Fruit fly (Drosophila melanogaster) whole organism, embryonic: Measurements from ENCODE around the gene KdelR.

Experiments used
- BtbVII ChIP-seq: fragments of 200-800 bp; sonication (Bioruptor generic); optimal IDR thresholded peaks from 3 replicates; lab custom pipeline; 2017; ENCODE audit warnings: missing biosample characterization, mild to moderate bottlenecking, missing genetic modification characterization
- CG10209 ChIP-seq: fragments of 200-800 bp; sonication (Bioruptor generic); optimal IDR thresholded peaks from 3 replicates; lab custom pipeline; 2017; ENCODE audit warnings: missing biosample characterization, mild to moderate bottlenecking, missing genetic modification characterization, missing genetic modification reagents
- CG10565 ChIP-seq: fragments of 200-800 bp; sonication (Bioruptor generic); optimal IDR thresholded peaks from 3 replicates; lab custom pipeline; 2016; ENCODE audit warnings: missing biosample characterization, mild to moderate bottlenecking, missing genetic modification characterization
- CG11093 ChIP-seq: fragments of 200-800 bp; sonication (Bioruptor generic); IDR thresholded peaks from 3 replicates; pipeline ENCODE4 v1.3.6; 2022; ENCODE audit warnings: missing biosample characterization, missing genetic modification characterization
- CG12104 ChIP-seq: fragments of 200-800 bp; sonication (Bioruptor generic); optimal IDR thresholded peaks from 3 replicates; lab custom pipeline; 2016; ENCODE audit warnings: missing biosample characterization, missing genetic modification characterization
- CG1233 ChIP-seq: fragments of 200-800 bp; sonication (Bioruptor generic); optimal IDR thresholded peaks from 4 replicates; lab custom pipeline; 2018; ENCODE audit warnings: missing biosample characterization, mild to moderate bottlenecking, missing genetic modification characterization
- CG14710 ChIP-seq: fragments of 200-800 bp; sonication (Bioruptor generic); optimal IDR thresholded peaks from 3 replicates; lab custom pipeline; 2019; ENCODE audit warnings: missing biosample characterization, mild to moderate bottlenecking, missing genetic modification characterization, moderate library complexity
- CG16813 ChIP-seq: fragments of 200-800 bp; sonication (Bioruptor generic); IDR thresholded peaks from 3 replicates; pipeline ENCODE4 v1.3.6; 2022; ENCODE audit warnings: missing biosample characterization, missing genetic modification characterization; ENCODE audit not compliant: partially characterized antibody
- CG17359 ChIP-seq: fragments of 200-800 bp; sonication (Bioruptor generic); optimal IDR thresholded peaks from 3 replicates; lab custom pipeline; 2018; ENCODE audit warnings: missing biosample characterization, mild to moderate bottlenecking, missing genetic modification characterization, moderate library complexity
- CG17361 ChIP-seq: fragments of 200-800 bp; sonication (Bioruptor generic); IDR thresholded peaks from 3 replicates; pipeline ENCODE4 v1.3.6; 2022; ENCODE audit warnings: missing biosample characterization, missing genetic modification characterization
- CG17802 ChIP-seq: fragments of 200-800 bp; sonication (Bioruptor generic); optimal IDR thresholded peaks from 2 replicates; lab custom pipeline; 2018; ENCODE audit warnings: missing biosample characterization, mild to moderate bottlenecking, missing genetic modification characterization, moderate library complexity
- CG2889 ChIP-seq: fragments of 200-800 bp; sonication (Bioruptor generic); IDR thresholded peaks from 3 replicates; pipeline ENCODE4 v1.3.6; 2022; ENCODE audit warnings: missing biosample characterization, missing genetic modification characterization
- CG30403 ChIP-seq: fragments of 200-800 bp; sonication (Bioruptor generic); optimal IDR thresholded peaks from 3 replicates; lab custom pipeline; 2016; ENCODE audit warnings: missing biosample characterization, missing genetic modification characterization
- CG31441 ChIP-seq: fragments of 200-800 bp; sonication (Bioruptor generic); IDR thresholded peaks from 2 replicates; pipeline ENCODE4 v1.3.6; 2022; ENCODE audit warnings: missing biosample characterization, missing genetic modification characterization
- CG3407 ChIP-seq: fragments of 200-800 bp; sonication (Bioruptor generic); optimal IDR thresholded peaks from 2 replicates; lab custom pipeline; 2018; ENCODE audit warnings: missing biosample characterization, mild to moderate bottlenecking, missing genetic modification characterization
- CG34224 ChIP-seq: fragments of 200-800 bp; sonication (Bioruptor generic); IDR thresholded peaks from 3 replicates; pipeline ENCODE4 v1.3.6; 2022; ENCODE audit warnings: missing biosample characterization, missing genetic modification characterization; ENCODE audit not compliant: partially characterized antibody
- CG4424 ChIP-seq: fragments of 200-800 bp; sonication (Bioruptor generic); optimal IDR thresholded peaks from 3 replicates; lab custom pipeline; 2016; ENCODE audit warnings: missing biosample characterization, missing genetic modification characterization
- CG6254 ChIP-seq: fragments of 200-800 bp; sonication (Bioruptor generic); optimal IDR thresholded peaks from 3 replicates; lab custom pipeline; 2017; ENCODE audit warnings: mild to moderate bottlenecking, missing biosample characterization, missing genetic modification reagents, missing genetic modification characterization
- CG7556 ChIP-seq: fragments of 200-800 bp; sonication (Bioruptor generic); optimal IDR thresholded peaks from 2 replicates; lab custom pipeline; 2017; ENCODE audit warnings: missing biosample characterization, mild to moderate bottlenecking, missing genetic modification characterization
- Eip74EF ChIP-seq, 2 experiments: fragments of 200-800 bp in 1 of 2; fragments of >200 bp in 1 of 2; sonication (Bioruptor generic) in 1 of 2; optimal IDR thresholded peaks; 2 replicates each; lab custom pipeline; 2017 to 2019; ENCODE audit warnings: missing biosample characterization in 2 of 2, missing genetic modification characterization in 2 of 2, mild to moderate bottlenecking in 1 of 2, moderate library complexity in 1 of 2
- HHEX ChIP-seq: fragments of 200-800 bp; sonication (Bioruptor generic); optimal IDR thresholded peaks from 3 replicates; lab custom pipeline; 2017; ENCODE audit warnings: missing biosample characterization, mild to moderate bottlenecking, missing genetic modification characterization, missing genetic modification reagents
- HLH4C ChIP-seq: fragments of 200-800 bp; sonication (Bioruptor generic); IDR thresholded peaks from 3 replicates; pipeline ENCODE4 v1.3.6; 2022; ENCODE audit warnings: missing biosample characterization, missing genetic modification characterization; ENCODE audit not compliant: partially characterized antibody
- Med ChIP-seq: fragments of 200-800 bp; sonication (Bioruptor generic); peaks from one replicate; lab custom pipeline; 2016; ENCODE audit warnings: missing biosample characterization, missing genetic modification characterization, mild to moderate bottlenecking, inconsistent platforms, moderate library complexity
- Meics ChIP-seq: fragments of 200-800 bp; sonication (Bioruptor generic); optimal IDR thresholded peaks from 2 replicates; lab custom pipeline; 2017; ENCODE audit warnings: missing biosample characterization, mild to moderate bottlenecking, missing genetic modification characterization
- NFAT ChIP-seq: fragments of 200-800 bp; sonication (Bioruptor generic); IDR thresholded peaks from 2 replicates; pipeline ENCODE4 v1.3.6; 2022; ENCODE audit warnings: missing biosample characterization, missing genetic modification characterization
- Oaz ChIP-seq: fragments of 200-800 bp; sonication (Bioruptor generic); IDR thresholded peaks from 2 replicates; pipeline ENCODE4 v1.3.6; 2022; ENCODE audit warnings: missing biosample characterization, missing genetic modification characterization
- TFAM ChIP-seq: fragments of 200-800 bp; sonication (Bioruptor generic); optimal IDR thresholded peaks from 2 replicates; lab custom pipeline; 2017; ENCODE audit warnings: missing biosample characterization, missing genetic modification characterization, inconsistent platforms
- Trl ChIP-seq, 3 experiments: fragments of >200 bp in 2 of 3; fragments of 200-800 bp in 1 of 3; sonication (Bioruptor generic) in 1 of 3; optimal IDR thresholded peaks; 2 replicates in 1 of 3; 3 replicates in 2 of 3; lab custom pipeline; 2016 to 2017; ENCODE audit warnings: missing biosample characterization in 1 of 3, missing genetic modification characterization in 1 of 3
- Usf ChIP-seq: fragments of 200-800 bp; sonication (Bioruptor generic); optimal IDR thresholded peaks from 2 replicates; lab custom pipeline; 2017; ENCODE audit warnings: missing genotype, missing biosample characterization, missing genetic modification characterization
- Vsx1 ChIP-seq: fragments of 200-800 bp; sonication (Bioruptor generic); optimal IDR thresholded peaks from 2 replicates; lab custom pipeline; 2017; ENCODE audit warnings: missing biosample characterization, mild to moderate bottlenecking, missing genetic modification characterization, missing genetic modification reagents
- bab2 ChIP-seq: fragments of 200-800 bp; sonication (Bioruptor generic); optimal IDR thresholded peaks from 2 replicates; lab custom pipeline; 2016; ENCODE audit warnings: missing biosample characterization, missing genetic modification characterization
- chn ChIP-seq: fragments of 200-800 bp; sonication (Bioruptor generic); optimal IDR thresholded peaks from 2 replicates; lab custom pipeline; 2016; ENCODE audit warnings: missing biosample characterization, missing genetic modification characterization
- crp ChIP-seq, 2 experiments: fragments of 200-800 bp; sonication (Bioruptor generic); optimal IDR thresholded peaks; 2 replicates in 1 of 2; 3 replicates in 1 of 2; lab custom pipeline; 2017; ENCODE audit warnings: missing biosample characterization in 2 of 2, missing genetic modification characterization in 2 of 2, mild to moderate bottlenecking in 1 of 2, moderate library complexity in 1 of 2
- cwo ChIP-seq: fragments of 200-800 bp; sonication (Bioruptor generic); optimal IDR thresholded peaks from 3 replicates; lab custom pipeline; 2017; ENCODE audit warnings: missing biosample characterization, missing genetic modification characterization, mild to moderate bottlenecking, moderate library complexity, missing genetic modification reagents
- dmrt99B ChIP-seq: fragments of 200-800 bp; sonication (Bioruptor generic); optimal IDR thresholded peaks from 2 replicates; lab custom pipeline; 2018; ENCODE audit warnings: missing biosample characterization, mild to moderate bottlenecking, missing genetic modification characterization, moderate library complexity
- dpn ChIP-seq, 2 experiments: fragments of 200-800 bp; sonication (Bioruptor generic); optimal IDR thresholded peaks; 3 replicates each; lab custom pipeline; 2016; ENCODE audit warnings: missing biosample characterization in 2 of 2, missing genetic modification characterization in 2 of 2
- dysf ChIP-seq: fragments of 200-800 bp; sonication (Bioruptor generic); IDR thresholded peaks from 3 replicates; pipeline ENCODE4 v1.3.6; 2022; ENCODE audit warnings: missing biosample characterization, missing genetic modification characterization
- fd3F ChIP-seq: fragments of 200-800 bp; sonication (Bioruptor generic); optimal IDR thresholded peaks from 2 replicates; lab custom pipeline; 2018; ENCODE audit warnings: missing biosample characterization, mild to moderate bottlenecking, missing genetic modification characterization, moderate library complexity
- ftz-f1 ChIP-seq: fragments of 200-800 bp; sonication (Bioruptor generic); optimal IDR thresholded peaks from 2 replicates; lab custom pipeline; 2016; ENCODE audit warnings: missing biosample characterization, missing genetic modification characterization
- gcm ChIP-seq: fragments of 200-800 bp; sonication (Bioruptor generic); optimal IDR thresholded peaks from 2 replicates; lab custom pipeline; 2019; ENCODE audit warnings: missing biosample characterization, mild to moderate bottlenecking, missing genetic modification characterization, moderate library complexity
- gro ChIP-seq: fragments of 200-800 bp; sonication (Bioruptor generic); optimal IDR thresholded peaks from 2 replicates; lab custom pipeline; 2016; ENCODE audit warnings: missing biosample characterization, missing genetic modification characterization
- knrl ChIP-seq: fragments of 200-800 bp; sonication (Bioruptor generic); IDR thresholded peaks from 3 replicates; pipeline ENCODE4 v1.3.6; 2022; ENCODE audit warnings: missing biosample characterization, missing genetic modification characterization; ENCODE audit not compliant: partially characterized antibody
- org-1 ChIP-seq: fragments of 200-800 bp; sonication (Bioruptor generic); optimal IDR thresholded peaks from 2 replicates; lab custom pipeline; 2017; ENCODE audit warnings: missing biosample characterization, missing genetic modification characterization
- pb ChIP-seq: fragments of 200-800 bp; sonication (Bioruptor generic); optimal IDR thresholded peaks from 3 replicates; lab custom pipeline; 2016; ENCODE audit warnings: missing biosample characterization, missing genetic modification characterization
- pho ChIP-seq: fragments of 200-800 bp; sonication (Bioruptor generic); optimal IDR thresholded peaks from 2 replicates; lab custom pipeline; 2016; ENCODE audit warnings: missing biosample characterization, missing genetic modification characterization
- sima ChIP-seq: fragments of 200-800 bp; sonication (Bioruptor generic); optimal IDR thresholded peaks from 2 replicates; lab custom pipeline; 2016; ENCODE audit warnings: missing biosample characterization, missing genetic modification characterization
- sob ChIP-seq: fragments of 200-800 bp; sonication (Bioruptor generic); IDR thresholded peaks from 2 replicates; pipeline ENCODE4 v1.3.6; 2022; ENCODE audit warnings: missing biosample characterization, missing genetic modification characterization
- tgo ChIP-seq: fragments of 200-800 bp; sonication (Bioruptor generic); IDR thresholded peaks from 3 replicates; pipeline ENCODE4 v1.3.6; 2022; ENCODE audit warnings: missing biosample characterization, missing genetic modification characterization
- tin ChIP-seq: fragments of 200-800 bp; sonication (Bioruptor generic); optimal IDR thresholded peaks from 3 replicates; lab custom pipeline; 2016; ENCODE audit warnings: missing biosample characterization, missing genetic modification characterization

KdelR gene

DNA sequence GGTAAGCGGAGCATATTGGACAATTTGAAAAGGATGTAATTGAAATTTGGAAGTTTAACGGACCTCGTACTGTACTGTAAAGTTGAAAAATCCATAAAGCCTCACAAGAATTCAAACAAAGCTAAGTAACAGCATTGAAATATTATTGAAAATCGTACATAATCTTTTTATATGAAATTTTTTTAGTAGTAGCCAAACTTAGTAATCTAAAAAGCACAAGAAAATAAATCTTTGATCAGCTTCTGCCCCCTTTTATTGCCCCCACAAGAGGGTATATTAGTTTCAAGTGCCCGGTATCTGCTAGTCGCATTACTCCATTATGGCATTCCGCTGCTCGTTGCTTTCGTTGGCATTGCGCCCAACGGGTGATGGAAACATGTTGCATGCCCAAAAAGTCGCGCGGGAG, 40.2 kb downstream of the KdelR start (continued):
- TF ChIP-seq pho (GFP tag; lab: Kevin White, UChicago) (no peak), Trl (optimal IDR thresholded peaks at IDR 0.05; lab: Kevin White, UChicago) (no peak), Trl (GFP tag; optimal IDR thresholded peaks at IDR 0.05; lab: Kevin White, UChicago) (peak; percentile 55), org-1 (GFP tag; lab: Kevin White, UChicago) (peak; percentile 51), NFAT (GFP tag; lab: Robert Waterston, UW) (peak; percentile 14; the same call in 1 of the 2 replicates), gro (GFP tag; lab: Kevin White, UChicago) (no peak), BtbVII (GFP tag; lab: Kevin White, UChicago) (peak; percentile 46), cwo (peak; percentile 48), pb (peak; percentile 1), dmrt99B (tag; lab: Kevin White, UChicago) (peak; percentile 80), Med (GFP tag; lab: Kevin White, UChicago) (peak; percentile 84), knrl (GFP tag; lab: Robert Waterston, UW) (no peak), CG6254 (GFP tag; lab: Kevin White, UChicago) (peak; percentile 65), sima (GFP tag; lab: Kevin White, UChicago) (no peak), CG17802 (tag; lab: Kevin White, UChicago) (peak; percentile 24), CG10565 (GFP tag; lab: Kevin White, UChicago) (no peak), CG10209 (GFP tag; lab: Kevin White, UChicago) (peak; percentile 17), Vsx1 (GFP tag; lab: Kevin White, UChicago) (peak; percentile 6), dysf (peak; percentile 76), CG17361 (GFP tag; lab: Robert Waterston, UW) (peak; percentile 87), sob (GFP tag; lab: Robert Waterston, UW) (peak; percentile 57), chn (peak; percentile 42), Usf (GFP tag; lab: Kevin White, UChicago) (peak; percentile 15), CG16813 (GFP tag; lab: Robert Waterston, UW) (no peak), CG30403 (GFP tag; lab: Kevin White, UChicago) (peak; percentile 75), Oaz (GFP tag; lab: Robert Waterston, UW) (peak; percentile 31; the same call in 1 of the 2 replicates), HLH4C (GFP tag; lab: Robert Waterston, UW) (peak; percentile 52; the same call in 1 of the 3 replicates), bab2 (peak; percentile 27), CG12104 (GFP tag; lab: Kevin White, UChicago) (peak; percentile 57), TFAM (GFP tag; lab: Kevin White, UChicago) (peak; percentile 36), fd3F (GFP tag; lab: Kevin White, UChicago) (peak; percentile 2), CG34224 (GFP tag; lab: Robert Waterston, UW) (no peak), CG4424 (peak; percentile 76), dpn (GFP tag; optimal IDR thresholded peaks at IDR 0.05; lab: Kevin White, UChicago) (peak; percentile 52 to 56), CG31441 (GFP tag; lab: Robert Waterston, UW) (peak; percentile 78), HHEX (GFP tag; lab: Kevin White, UChicago) (peak; percentile 53), Eip74EF (GFP tag; optimal IDR thresholded peaks at IDR 0.05; lab: Kevin White, UChicago) (peak in 1 of 2 experiments; percentile 65), CG11093 (GFP tag; lab: Robert Waterston, UW) (peak; percentile 63; the same call in 1 of the 3 replicates), ftz-f1 (GFP tag; lab: Kevin White, UChicago) (no peak), CG3407 (peak; percentile 33), CG2889 (GFP tag; lab: Robert Waterston, UW) (0 out of 3 replicates have a peak, but pooled peaks have one; percentile 5), tgo (GFP tag; lab: Robert Waterston, UW) (peak; percentile 70), tin (GFP tag; lab: Kevin White, UChicago) (peak; percentile 63), crp (GFP tag; optimal IDR thresholded peaks at IDR 0.05; lab: Kevin White, UChicago) (peak in 1 of 2 experiments; percentile 8), CG1233 (peak; percentile 36), CG17359 (peak; percentile 74), CG7556 (GFP tag; lab: Kevin White, UChicago) (peak; percentile 69), Meics (peak; percentile 51), CG14710 (peak; percentile 73), gcm (no peak)
